Worm (Caenorhabditis elegans) whole organism, late embryonic: Measurements from ENCODE around the gene C18E9.7.

Experiments
- C08G9.2 ChIP-seq: sonication (generic microtip); optimal IDR thresholded peaks from 2 replicates; lab custom pipeline; 2016; ENCODE audit warnings: mild to moderate bottlenecking, missing genetic modification characterization, moderate library complexity, missing compliant biosample characterization
- hlh-30 ChIP-seq: sonication (generic microtip); optimal IDR thresholded peaks from 2 replicates; lab custom pipeline; 2017; ENCODE audit warnings: antibody characterized with exemption, missing genetic modification characterization, missing compliant biosample characterization; ENCODE audit not compliant: insufficient read depth
- nhr-232 ChIP-seq: sonication (generic microtip); optimal IDR thresholded peaks from 2 replicates; lab custom pipeline; 2016; ENCODE audit warnings: missing genetic modification characterization, missing compliant biosample characterization
- odd-2 ChIP-seq: sonication (generic microtip); optimal IDR thresholded peaks from 2 replicates; lab custom pipeline; 2017; ENCODE audit warnings: antibody characterized with exemption, mild to moderate bottlenecking, missing genetic modification characterization, missing compliant biosample characterization

- TF ChIP-seq C08G9.2 (tag; lab: Kevin White, UChicago) (no peak), hlh-30 (tag; lab: Kevin White, UChicago) (no peak), odd-2 (tag; lab: Kevin White, UChicago) (no peak), nhr-232 (tag; lab: Kevin White, UChicago) (no peak)
Observed at ce11 chrII:8931405-8932149, 51.0 kb downstream of the C18E9.7 start.
